Worm (Caenorhabditis elegans) whole organism, late embryonic: Measurements from ENCODE around the gene irld-48.

Experiments used
- K09A11.1 ChIP-seq: sonication (generic microtip); optimal IDR thresholded peaks from 2 replicates; lab custom pipeline; 2017; ENCODE audit warnings: antibody characterized with exemption, mild to moderate bottlenecking, missing genetic modification characterization, missing compliant biosample characterization; ENCODE audit not compliant: insufficient read depth
- Y22D7AL.16 ChIP-seq: sonication (generic microtip); optimal IDR thresholded peaks from 2 replicates; lab custom pipeline; 2016; ENCODE audit warnings: missing genetic modification characterization, missing compliant biosample characterization
- ahr-1 ChIP-seq: sonication (generic microtip); optimal IDR thresholded peaks from 2 replicates; lab custom pipeline; 2016; ENCODE audit warnings: missing genetic modification characterization, missing compliant biosample characterization
- ama-1 ChIP-seq: fragments of 150-350 bp; optimal IDR thresholded peaks from 2 replicates; lab custom pipeline; 2014
- ceh-14 ChIP-seq: sonication (generic microtip); optimal IDR thresholded peaks from 2 replicates; lab custom pipeline; 2016; ENCODE audit warnings: missing genotype, missing genetic modification characterization, missing compliant biosample characterization
- ceh-18 ChIP-seq: sonication (generic microtip); optimal IDR thresholded peaks from 2 replicates; lab custom pipeline; 2016; ENCODE audit warnings: missing genetic modification characterization, missing compliant biosample characterization
- ceh-19 ChIP-seq: fragments of 200-800 bp; sonication (Bioruptor generic); optimal IDR thresholded peaks from 2 replicates; lab custom pipeline; 2018; ENCODE audit warnings: mild to moderate bottlenecking, missing genetic modification characterization, missing compliant biosample characterization
- ceh-2 ChIP-seq: sonication (generic microtip); optimal IDR thresholded peaks from 2 replicates; lab custom pipeline; 2016; ENCODE audit warnings: missing genotype, missing genetic modification characterization, missing compliant biosample characterization
- ceh-24 ChIP-seq: sonication (generic microtip); optimal IDR thresholded peaks from 2 replicates; lab custom pipeline; 2016; ENCODE audit warnings: mild to moderate bottlenecking, missing genetic modification characterization, missing compliant biosample characterization
- ceh-48 ChIP-seq: sonication (generic microtip); optimal IDR thresholded peaks from 2 replicates; lab custom pipeline; 2016; ENCODE audit warnings: missing genetic modification characterization, inconsistent platforms, missing compliant biosample characterization
- che-1 ChIP-seq: sonication (generic microtip); optimal IDR thresholded peaks from 2 replicates; lab custom pipeline; 2016; ENCODE audit warnings: mild to moderate bottlenecking, missing genetic modification characterization, missing compliant biosample characterization
- dmd-4 ChIP-seq: sonication (generic microtip); optimal IDR thresholded peaks from 2 replicates; lab custom pipeline; 2016; ENCODE audit warnings: borderline replicate concordance, missing genetic modification characterization, missing compliant biosample characterization
- dve-1 ChIP-seq: sonication (generic microtip); optimal IDR thresholded peaks from 2 replicates; lab custom pipeline; 2017; ENCODE audit warnings: antibody characterized with exemption, mild to moderate bottlenecking, missing genetic modification characterization, missing compliant biosample characterization
- elt-2 ChIP-seq: sonication (generic microtip); optimal IDR thresholded peaks from 2 replicates; lab custom pipeline; 2016; ENCODE audit warnings: missing genetic modification reagents, missing genetic modification characterization, missing compliant biosample characterization
- ets-4 ChIP-seq: sonication (generic microtip); optimal IDR thresholded peaks from 2 replicates; lab custom pipeline; 2016; ENCODE audit warnings: missing genetic modification characterization, missing compliant biosample characterization
- eyg-1 ChIP-seq: sonication (generic microtip); optimal IDR thresholded peaks from 2 replicates; lab custom pipeline; 2016; ENCODE audit warnings: missing genotype, missing genetic modification characterization, missing compliant biosample characterization
- fax-1 ChIP-seq: sonication (generic microtip); optimal IDR thresholded peaks from 2 replicates; lab custom pipeline; 2016; ENCODE audit warnings: missing genotype, missing genetic modification characterization, missing compliant biosample characterization
- gmeb-2 ChIP-seq: sonication (generic microtip); optimal IDR thresholded peaks from 2 replicates; lab custom pipeline; 2016; ENCODE audit warnings: missing genetic modification characterization, inconsistent platforms, missing compliant biosample characterization
- hlh-13 ChIP-seq: fragments of 200-800 bp; sonication (Bioruptor generic); optimal IDR thresholded peaks from 2 replicates; lab custom pipeline; 2018; ENCODE audit warnings: mild to moderate bottlenecking, missing genetic modification characterization, missing compliant biosample characterization
- hlh-6 ChIP-seq: sonication (generic microtip); optimal IDR thresholded peaks from 2 replicates; lab custom pipeline; 2016; ENCODE audit warnings: missing genotype, missing genetic modification characterization, missing compliant biosample characterization
- hlh-8 ChIP-seq: sonication (generic microtip); optimal IDR thresholded peaks from 2 replicates; lab custom pipeline; 2016; ENCODE audit warnings: missing genotype, missing genetic modification characterization, missing compliant biosample characterization
- lim-6 ChIP-seq: sonication (generic microtip); optimal IDR thresholded peaks from 2 replicates; lab custom pipeline; 2016; ENCODE audit warnings: missing genetic modification characterization, missing compliant biosample characterization
- lin-11 ChIP-seq: fragments of 200-800 bp; sonication (Bioruptor generic); optimal IDR thresholded peaks from 2 replicates; lab custom pipeline; 2018; ENCODE audit warnings: mild to moderate bottlenecking, missing genetic modification characterization, missing compliant biosample characterization
- madf-2 ChIP-seq: sonication (generic microtip); optimal IDR thresholded peaks from 2 replicates; lab custom pipeline; 2017; ENCODE audit warnings: missing genetic modification characterization, missing compliant biosample characterization
- mec-3 ChIP-seq: sonication (generic microtip); optimal IDR thresholded peaks from 2 replicates; lab custom pipeline; 2016; ENCODE audit warnings: borderline replicate concordance, missing genetic modification characterization, missing compliant biosample characterization
- nfya-1 ChIP-seq: sonication (generic microtip); optimal IDR thresholded peaks from 2 replicates; lab custom pipeline; 2017; ENCODE audit warnings: missing genetic modification characterization, mild to moderate bottlenecking, missing compliant biosample characterization, antibody characterized with exemption, moderate library complexity
- odd-2 ChIP-seq: sonication (generic microtip); optimal IDR thresholded peaks from 2 replicates; lab custom pipeline; 2017; ENCODE audit warnings: antibody characterized with exemption, mild to moderate bottlenecking, missing genetic modification characterization, missing compliant biosample characterization
- pax-1 ChIP-seq: fragments of 150-350 bp; optimal IDR thresholded peaks from 2 replicates; lab custom pipeline; 2014; ENCODE audit warnings: missing biosample characterization, missing genetic modification characterization
- pha-2 ChIP-seq: sonication (generic microtip); optimal IDR thresholded peaks from 2 replicates; lab custom pipeline; 2017; ENCODE audit warnings: mild to moderate bottlenecking, missing genetic modification characterization, missing compliant biosample characterization
- ref-2 ChIP-seq: sonication (generic microtip); optimal IDR thresholded peaks from 2 replicates; lab custom pipeline; 2016; ENCODE audit warnings: missing genetic modification characterization, missing compliant biosample characterization
- sdc-2 ChIP-seq: sonication (generic microtip); optimal IDR thresholded peaks from 2 replicates; lab custom pipeline; 2016; ENCODE audit warnings: missing genotype, missing genetic modification characterization, missing compliant biosample characterization
- sox-4 ChIP-seq: sonication (generic microtip); optimal IDR thresholded peaks from 2 replicates; lab custom pipeline; 2017; ENCODE audit warnings: mild to moderate bottlenecking, missing genetic modification characterization, inconsistent platforms, missing compliant biosample characterization
- tbx-2 ChIP-seq: sonication (generic microtip); optimal IDR thresholded peaks from 2 replicates; lab custom pipeline; 2016; ENCODE audit warnings: missing genetic modification characterization, missing compliant biosample characterization
- tbx-7 ChIP-seq: sonication (generic microtip); optimal IDR thresholded peaks from 2 replicates; lab custom pipeline; 2016; ENCODE audit warnings: missing genotype, missing genetic modification characterization, missing compliant biosample characterization
- unc-3 ChIP-seq, 2 experiments: fragments of 200-800 bp in 1 of 2; sonication (Bioruptor generic) in 1 of 2; sonication (generic microtip) in 1 of 2; conservative IDR thresholded peaks in 1 of 2; optimal IDR thresholded peaks in 1 of 2; 2 replicates each; pipeline versions ENCODE4 v1.3.6 to Lab custom; 2016 to 2022; ENCODE audit warnings: missing compliant biosample characterization in 2 of 2, missing genetic modification characterization in 2 of 2, missing genetic modification reagents in 1 of 2
- unc-42 ChIP-seq: sonication (generic microtip); optimal IDR thresholded peaks from 2 replicates; lab custom pipeline; 2016; ENCODE audit warnings: missing genotype, missing genetic modification characterization, missing compliant biosample characterization
- unc-86 ChIP-seq: sonication (generic microtip); optimal IDR thresholded peaks from 2 replicates; lab custom pipeline; 2016; ENCODE audit warnings: missing genetic modification characterization, missing compliant biosample characterization
- ztf-16 ChIP-seq: sonication (generic microtip); optimal IDR thresholded peaks from 2 replicates; lab custom pipeline; 2017; ENCODE audit warnings: missing genetic modification characterization, missing compliant biosample characterization

irld-48 gene

ce11 chrII:2997828-2998441 is 42.1 kb downstream of the irld-48 start:
- TF ChIP-seq hlh-13 (GFP tag; lab: Kevin White, UChicago) (no peak), pha-2 (no peak)

DNA sequence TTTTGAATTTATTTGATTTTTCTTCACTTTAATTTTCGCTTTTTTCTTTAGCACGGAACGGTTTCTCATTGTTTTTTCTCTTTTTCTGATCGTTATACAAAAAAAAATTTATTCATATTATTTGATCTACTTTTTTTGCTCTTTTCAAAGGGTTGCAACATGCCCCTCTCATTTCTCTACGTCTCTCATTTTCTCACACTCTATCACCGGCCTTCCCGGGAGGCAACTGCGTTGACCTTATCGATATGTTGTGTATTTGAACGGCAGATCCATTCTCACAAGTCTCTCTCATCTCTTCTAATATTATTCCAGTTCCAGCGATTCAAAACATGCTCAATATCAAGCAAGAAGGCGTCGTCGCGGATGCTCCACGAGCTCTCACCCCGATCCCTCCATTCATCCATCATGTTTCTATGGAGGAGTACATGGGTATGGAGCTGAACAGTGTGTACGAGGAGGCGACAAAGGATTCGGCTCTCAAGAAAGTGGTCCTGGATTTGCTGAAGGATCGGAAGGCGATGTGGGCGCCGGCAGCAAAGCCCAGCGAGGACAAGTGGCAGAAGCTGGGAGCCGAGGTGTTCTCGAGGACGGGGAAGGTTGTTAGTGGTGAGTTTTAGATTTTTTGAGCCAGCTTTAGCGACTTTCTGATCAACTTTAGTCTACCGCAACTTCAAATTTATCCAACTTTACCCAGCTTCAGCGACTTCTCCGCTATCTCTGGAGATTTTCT is 44.8 kb downstream of the irld-48 start, which contains the start of gene lido-9:
Gene lido-9, plus strand, starts transcription at position 234 of the 730 bp plus-strand sequence.
- no peak for TF ChIP-seq pax-1
- peak; percentile 90 for TF ChIP-seq ama-1 (lab: Kevin White, UChicago)

DNA sequence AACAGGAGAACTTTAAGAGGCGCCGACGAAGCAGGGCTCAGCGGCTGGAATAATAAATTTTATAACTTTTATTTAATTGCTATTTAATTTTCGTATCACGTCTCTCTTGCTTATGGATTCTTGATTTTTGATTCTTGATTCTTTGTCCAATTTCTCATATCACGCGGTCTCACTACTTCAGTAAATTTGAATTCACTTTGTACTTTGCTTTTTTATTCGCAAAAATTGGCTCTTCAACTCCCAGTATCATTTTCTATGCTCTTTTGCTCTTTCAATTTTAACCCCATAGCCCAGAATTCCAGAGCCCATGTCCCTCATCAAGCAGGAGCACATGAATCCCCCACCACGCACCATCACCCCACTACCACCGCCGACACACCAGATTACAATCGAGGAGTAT is 46.3 kb downstream of the irld-48 start, which contains the start of gene lido-10:
Gene lido-10, plus strand, starts transcription at position 301 of the 400 bp plus-strand sequence.
- TF ChIP-seq hlh-6 (tag; lab: Kevin White, UChicago) (no peak), ceh-24 (tag; lab: Kevin White, UChicago) (no peak), unc-86 (tag; lab: Kevin White, UChicago) (no peak), dmd-4 (tag; lab: Kevin White, UChicago) (no peak), ceh-18 (no peak), ets-4 (tag; lab: Kevin White, UChicago) (no peak), ztf-16 (no peak), elt-2 (tag; lab: Kevin White, UChicago) (no peak), ceh-2 (tag; lab: Kevin White, UChicago) (no peak), lin-11 (no peak), sox-4 (tag; lab: Kevin White, UChicago) (no peak), eyg-1 (tag; lab: Kevin White, UChicago) (no peak), pha-2 (no peak), fax-1 (tag; lab: Kevin White, UChicago) (no peak), ref-2 (tag; lab: Kevin White, UChicago) (no peak), nfya-1 (no peak), gmeb-2 (tag; lab: Kevin White, UChicago) (no peak)

DNA sequence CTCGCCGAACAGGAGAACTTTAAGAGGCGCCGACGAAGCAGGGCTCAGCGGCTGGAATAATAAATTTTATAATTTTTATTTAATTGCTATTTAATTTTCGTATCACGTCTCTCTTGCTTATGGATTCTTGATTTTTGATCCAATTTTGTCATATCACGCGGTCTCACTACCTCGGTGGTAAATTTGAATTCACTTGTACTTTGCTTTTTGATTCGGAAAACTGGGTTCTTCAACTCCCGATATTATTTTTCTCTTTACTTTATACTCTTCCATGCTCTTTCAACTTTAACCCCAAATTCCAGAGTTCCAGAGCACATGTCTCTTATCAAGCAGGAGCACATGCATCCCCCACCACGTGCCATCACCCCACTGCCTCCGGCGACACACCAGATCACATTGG is 47.8 kb downstream of the irld-48 start, which contains the start of gene lido-11:
Gene lido-11, plus strand, starts transcription at position 301 of the 400 bp plus-strand sequence.
- no peak for TF ChIP-seq tbx-2 (tag; lab: Kevin White, UChicago)
- TF ChIP-seq sdc-2 (tag; lab: Kevin White, UChicago) = no peak
- TF ChIP-seq ztf-16 = no peak
- TF ChIP-seq unc-42 (tag; lab: Kevin White, UChicago) = no peak
- no peak for TF ChIP-seq hlh-8 (tag; lab: Kevin White, UChicago)
- TF ChIP-seq ceh-14 (tag; lab: Kevin White, UChicago) = no peak
- no peak for TF ChIP-seq lim-6 (tag; lab: Kevin White, UChicago)
- TF ChIP-seq madf-2 (tag; lab: Kevin White, UChicago) = no peak
- TF ChIP-seq odd-2 (tag; lab: Kevin White, UChicago) = no peak
- TF ChIP-seq dve-1 = no peak
- no peak for TF ChIP-seq ceh-48 (tag; lab: Kevin White, UChicago)
- no peak for TF ChIP-seq ref-2 (tag; lab: Kevin White, UChicago)
- no peak for TF ChIP-seq ceh-19 (GFP tag; lab: Kevin White, UChicago)
- TF ChIP-seq ahr-1 = no peak
- no peak for TF ChIP-seq K09A11.1
- TF ChIP-seq, all 69 proteins: peak for 0

DNA sequence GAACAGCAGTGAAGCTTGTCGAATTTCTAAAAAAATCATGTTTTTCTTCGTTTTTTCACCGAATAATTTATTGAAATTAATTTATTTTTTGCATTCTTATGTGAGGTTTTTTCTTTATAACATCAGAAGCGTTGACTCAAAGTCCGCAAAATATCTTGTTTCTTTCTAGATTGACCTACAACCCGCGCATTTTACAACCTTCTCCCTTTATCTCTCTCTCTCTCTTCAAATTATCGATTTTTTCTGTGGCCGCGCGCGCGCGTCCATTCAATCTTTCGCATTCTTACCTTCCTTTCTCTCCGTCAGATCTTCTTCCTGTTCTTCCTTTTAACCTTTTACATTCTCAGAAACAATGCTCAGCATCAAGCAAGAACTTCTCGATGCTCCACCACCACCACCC is 49.6 kb downstream of the irld-48 start, which contains the start of gene lido-12:
Gene lido-12, plus strand, starts transcription at position 301 of the 400 bp plus-strand sequence.
- no peak for TF ChIP-seq Y22D7AL.16 (tag; lab: Kevin White, UChicago)
- no peak for TF ChIP-seq tbx-7 (tag; lab: Kevin White, UChicago)
- no peak for TF ChIP-seq ceh-24 (tag; lab: Kevin White, UChicago)
- no peak for TF ChIP-seq lim-6 (tag; lab: Kevin White, UChicago)
- no peak for TF ChIP-seq lin-11
- TF ChIP-seq mec-3 = no peak
- no peak for TF ChIP-seq che-1 (tag; lab: Kevin White, UChicago)
- TF ChIP-seq ceh-18 = no peak
- TF ChIP-seq unc-3 (GFP tag; conservative IDR thresholded peaks at IDR 0.05; lab: Robert Waterston, UW) = no peak
- no peak for TF ChIP-seq unc-3 (tag; optimal IDR thresholded peaks at IDR 0.05; lab: Kevin White, UChicago)
